Worm (Caenorhabditis elegans) whole organism, young adult: ENCODE measurements around the gene srz-20.

Experiments
- B0019.2 ChIP-seq: fragments of 200-800 bp; sonication (Bioruptor generic); conservative IDR thresholded peaks from 2 replicates; pipeline ENCODE4 v1.3.6; 2022; ENCODE audit warnings: missing genetic modification reagents, missing genetic modification characterization, missing compliant biosample characterization
- B0261.1 ChIP-seq: sonication (generic microtip); optimal IDR thresholded peaks from 2 replicates; lab custom pipeline; 2016; ENCODE audit warnings: mild to moderate bottlenecking, missing genetic modification characterization, moderate library complexity, missing compliant biosample characterization
- B0336.3 ChIP-seq: fragments of 200-800 bp; sonication (Bioruptor generic); IDR thresholded peaks from 2 replicates; pipeline ENCODE4 v1.3.6; 2022; ENCODE audit warnings: missing genetic modification characterization, missing compliant biosample characterization
- F22D6.2 ChIP-seq: sonication (generic microtip); optimal IDR thresholded peaks from 2 replicates; lab custom pipeline; 2016; ENCODE audit warnings: mild to moderate bottlenecking, missing genetic modification characterization, missing compliant biosample characterization
- F37B4.10 ChIP-seq: fragments of 200-800 bp; sonication (Bioruptor generic); IDR thresholded peaks from 2 replicates; pipeline ENCODE4 v1.3.6; 2022; ENCODE audit warnings: missing genetic modification characterization, missing compliant biosample characterization
- F49E8.2 ChIP-seq: sonication (generic microtip); optimal IDR thresholded peaks from 3 replicates; lab custom pipeline; 2017; ENCODE audit warnings: missing genetic modification characterization, mild to moderate bottlenecking, missing compliant biosample characterization, antibody characterized with exemption, moderate library complexity; ENCODE audit not compliant: insufficient read depth
- T07F8.4 ChIP-seq: sonication (generic microtip); optimal IDR thresholded peaks from 2 replicates; lab custom pipeline; 2016; ENCODE audit warnings: mild to moderate bottlenecking, missing genetic modification characterization, moderate library complexity, missing compliant biosample characterization
- T26A5.8 ChIP-seq: sonication (generic microtip); optimal IDR thresholded peaks from 2 replicates; lab custom pipeline; 2016; ENCODE audit warnings: missing genetic modification characterization, missing compliant biosample characterization
- Y53G8AR.9 ChIP-seq: fragments of 200-800 bp; sonication (Bioruptor generic); conservative IDR thresholded peaks from 2 replicates; pipeline ENCODE4 v1.3.6; 2022; ENCODE audit warnings: missing genetic modification reagents, missing genetic modification characterization, missing compliant biosample characterization
- Y67H2A.10 ChIP-seq: fragments of 200-800 bp; sonication (Bioruptor generic); conservative IDR thresholded peaks from 2 replicates; pipeline ENCODE4 v1.3.6; 2022; ENCODE audit warnings: missing genetic modification reagents, missing genetic modification characterization, missing compliant biosample characterization
- ama-1 ChIP-seq, 3 experiments: fragments of 150-350 bp in 1 of 3; sonication (generic microtip) in 2 of 3; optimal IDR thresholded peaks; 2 replicates each; lab custom pipeline; 2014 to 2018; ENCODE audit warnings: missing biosample characterization in 2 of 3, missing genetic modification characterization in 2 of 3, missing genetic modification reagents in 2 of 3
- aptf-2 ChIP-seq: fragments of 200-800 bp; sonication (Bioruptor generic); conservative IDR thresholded peaks from 2 replicates; pipeline ENCODE4 v1.3.6; 2022; ENCODE audit warnings: missing genetic modification reagents, missing genetic modification characterization, missing compliant biosample characterization
- aptf-3 ChIP-seq: fragments of 200-800 bp; sonication (Bioruptor generic); IDR thresholded peaks from 2 replicates; pipeline ENCODE4 v1.3.6; 2022; ENCODE audit warnings: missing genetic modification characterization, missing compliant biosample characterization
- bed-2 ChIP-seq: fragments of 200-800 bp; sonication (Bioruptor generic); IDR thresholded peaks from 2 replicates; pipeline ENCODE4 v1.3.6; 2022; ENCODE audit warnings: missing genetic modification reagents, missing genetic modification characterization, missing compliant biosample characterization
- ceh-58 ChIP-seq: fragments of 200-800 bp; sonication (Bioruptor generic); IDR thresholded peaks from 2 replicates; pipeline ENCODE4 v1.3.6; 2022; ENCODE audit warnings: missing genetic modification characterization, missing compliant biosample characterization
- chd-7 ChIP-seq: sonication (generic microtip); optimal IDR thresholded peaks from 2 replicates; lab custom pipeline; 2016; ENCODE audit warnings: mild to moderate bottlenecking, missing genetic modification characterization, moderate library complexity, missing compliant biosample characterization
- dpl-1 ChIP-seq: fragments of 150-350 bp; optimal IDR thresholded peaks from 2 replicates; lab custom pipeline; 2014; ENCODE audit warnings: missing biosample characterization, missing genetic modification reagents, missing genetic modification characterization
- efl-1 ChIP-seq: fragments of 150-350 bp; optimal IDR thresholded peaks from 2 replicates; lab custom pipeline; 2014; ENCODE audit warnings: missing biosample characterization, missing genetic modification reagents, missing genetic modification characterization
- egrh-3 ChIP-seq: fragments of 200-800 bp; sonication (Bioruptor generic); IDR thresholded peaks from 2 replicates; pipeline ENCODE4 v1.3.6; 2022; ENCODE audit warnings: missing genetic modification reagents, missing genetic modification characterization, missing compliant biosample characterization
- ekl-4 ChIP-seq: fragments of 200-800 bp; sonication (Bioruptor generic); IDR thresholded peaks from 2 replicates; pipeline ENCODE4 v1.3.6; 2022; ENCODE audit warnings: missing genetic modification reagents, missing genetic modification characterization, missing compliant biosample characterization
- ets-4 ChIP-seq: fragments of 200-800 bp; sonication (Bioruptor generic); optimal IDR thresholded peaks from 2 replicates; lab custom pipeline; 2018; ENCODE audit warnings: mild to moderate bottlenecking, missing genetic modification characterization, missing compliant biosample characterization
- fkh-3 ChIP-seq: sonication (generic microtip); optimal IDR thresholded peaks from 2 replicates; lab custom pipeline; 2016; ENCODE audit warnings: mild to moderate bottlenecking, missing genetic modification characterization, missing compliant biosample characterization
- gei-17 ChIP-seq: fragments of 200-800 bp; sonication (Bioruptor generic); optimal IDR thresholded peaks from 2 replicates; lab custom pipeline; 2018; ENCODE audit warnings: mild to moderate bottlenecking, missing genetic modification characterization, missing compliant biosample characterization
- him-1 ChIP-seq: sonication (generic microtip); optimal IDR thresholded peaks from 2 replicates; lab custom pipeline; 2016; ENCODE audit warnings: missing genotype, missing genetic modification reagents, missing genetic modification characterization, missing compliant biosample characterization
- hsf-1 ChIP-seq: fragments of 200-800 bp; sonication (Bioruptor generic); IDR thresholded peaks from 2 replicates; pipeline ENCODE4 v1.3.6; 2022; ENCODE audit warnings: missing genetic modification reagents, missing genetic modification characterization, missing compliant biosample characterization
- lag-1 ChIP-seq: fragments of 200-800 bp; sonication (Bioruptor generic); IDR thresholded peaks from 2 replicates; pipeline ENCODE4 v1.3.6; 2022; ENCODE audit warnings: missing genetic modification reagents, missing genetic modification characterization, missing compliant biosample characterization
- let-607 ChIP-seq, 2 experiments: fragments of 200-800 bp in 1 of 2; sonication (Bioruptor generic) in 1 of 2; sonication (generic microtip) in 1 of 2; optimal IDR thresholded peaks; 2 replicates each; lab custom pipeline; 2016 to 2018; ENCODE audit warnings: mild to moderate bottlenecking in 2 of 2, missing compliant biosample characterization in 2 of 2, missing genetic modification characterization in 2 of 2, moderate library complexity in 2 of 2, missing genotype in 1 of 2
- madf-10 ChIP-seq: sonication (generic microtip); optimal IDR thresholded peaks from 2 replicates; lab custom pipeline; 2016; ENCODE audit warnings: mild to moderate bottlenecking, missing genetic modification characterization, missing compliant biosample characterization
- madf-6 ChIP-seq: fragments of 200-800 bp; sonication (Bioruptor generic); IDR thresholded peaks from 2 replicates; pipeline ENCODE4 v1.3.6; 2022; ENCODE audit warnings: missing genetic modification reagents, missing genetic modification characterization, missing compliant biosample characterization
- mel-28 ChIP-seq: sonication (generic microtip); optimal IDR thresholded peaks from 2 replicates; lab custom pipeline; 2016; ENCODE audit warnings: borderline replicate concordance, mild to moderate bottlenecking, missing genetic modification characterization, missing compliant biosample characterization
- nfya-1 ChIP-seq: sonication (generic microtip); optimal IDR thresholded peaks from 2 replicates; lab custom pipeline; 2017; ENCODE audit warnings: antibody characterized with exemption, missing compliant biosample characterization, missing genetic modification characterization, borderline replicate concordance; ENCODE audit not compliant: insufficient read depth
- nfyb-1 ChIP-seq: fragments of 200-800 bp; sonication (Bioruptor generic); IDR thresholded peaks from 2 replicates; pipeline ENCODE4 v1.3.6; 2022; ENCODE audit warnings: missing genetic modification reagents, missing genetic modification characterization, missing compliant biosample characterization
- nhr-80 ChIP-seq: sonication (generic microtip); optimal IDR thresholded peaks from 2 replicates; lab custom pipeline; 2016; ENCODE audit warnings: missing genetic modification characterization, missing compliant biosample characterization
- snpc-1.3 ChIP-seq: sonication (generic microtip); optimal IDR thresholded peaks from 2 replicates; lab custom pipeline; 2017; ENCODE audit warnings: missing genetic modification characterization, mild to moderate bottlenecking, missing compliant biosample characterization, antibody characterized with exemption, moderate library complexity, missing genotype, missing genetic modification reagents; ENCODE audit not compliant: insufficient read depth
- sptf-2 ChIP-seq: fragments of 200-800 bp; sonication (Bioruptor generic); optimal IDR thresholded peaks from 2 replicates; lab custom pipeline; 2018; ENCODE audit warnings: mild to moderate bottlenecking, missing genetic modification characterization, missing compliant biosample characterization
- tbp1 ChIP-seq: fragments of 200-800 bp; sonication (Bioruptor generic); optimal IDR thresholded peaks from 2 replicates; lab custom pipeline; 2018; ENCODE audit warnings: mild to moderate bottlenecking, missing genetic modification characterization, missing compliant biosample characterization
- tbx-9 ChIP-seq: sonication (generic microtip); optimal IDR thresholded peaks from 2 replicates; lab custom pipeline; 2016; ENCODE audit warnings: borderline replicate concordance, missing genetic modification characterization, inconsistent platforms, missing compliant biosample characterization
- unc-62 ChIP-seq: fragments of 150-350 bp; optimal IDR thresholded peaks from 2 replicates; lab custom pipeline; 2014; ENCODE audit warnings: missing biosample characterization, missing genetic modification reagents, missing genetic modification characterization
- xnd-1 ChIP-seq: sonication (generic microtip); optimal IDR thresholded peaks from 2 replicates; lab custom pipeline; 2016; ENCODE audit warnings: missing genotype, missing genetic modification reagents, missing genetic modification characterization, missing compliant biosample characterization
- ztf-18 ChIP-seq: sonication (generic microtip); optimal IDR thresholded peaks from 2 replicates; lab custom pipeline; 2016; ENCODE audit warnings: missing genotype, mild to moderate bottlenecking, missing genetic modification characterization, missing compliant biosample characterization
- ztf-22 ChIP-seq: fragments of 200-800 bp; sonication (Bioruptor generic); optimal IDR thresholded peaks from 2 replicates; lab custom pipeline; 2018; ENCODE audit warnings: mild to moderate bottlenecking, missing genetic modification characterization, moderate library complexity, missing compliant biosample characterization
- ztf-26 ChIP-seq: sonication (generic microtip); optimal IDR thresholded peaks from 2 replicates; lab custom pipeline; 2017; ENCODE audit warnings: missing genetic modification characterization, missing compliant biosample characterization

srz-20 gene

ce11 chrIV:3892027-3892426 lies 23.4 kb upstream of the srz-20 start, which contains the start of gene F56D6.9 (continued):
- TF ChIP-seq hsf-1 (GFP tag; lab: Robert Waterston, UW) (no peak), aptf-2 (GFP tag; lab: Robert Waterston, UW) (no peak), T26A5.8 (tag; lab: Kevin White, UChicago) (no peak), aptf-3 (GFP tag; lab: Robert Waterston, UW) (no peak)

DNA sequence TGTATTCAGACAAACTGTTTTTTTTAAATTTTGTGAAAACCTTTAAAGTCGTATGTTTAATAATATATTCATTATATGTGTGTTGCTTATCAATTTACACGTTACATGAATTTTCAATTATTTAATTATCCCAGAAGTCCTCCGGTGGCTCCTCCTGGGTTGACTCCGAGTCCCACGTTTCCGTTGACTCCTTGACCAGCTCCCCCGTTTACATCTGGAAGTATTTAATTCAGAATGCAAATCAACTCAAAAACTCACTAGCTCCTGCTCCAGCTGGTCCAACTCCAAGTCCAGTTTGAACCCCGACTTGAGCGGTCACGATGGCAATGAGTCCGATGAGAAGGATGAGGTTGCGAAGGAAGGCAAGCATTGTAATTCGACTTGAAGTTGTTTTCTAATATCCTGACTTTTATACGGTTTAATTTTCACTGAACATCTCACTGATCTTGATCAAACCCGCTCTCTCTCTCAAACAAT lies 21.4 kb upstream of the srz-20 start, which contains the start of gene F56D6.8:
Gene F56D6.8, minus strand, starts transcription at position 427 of the 477 bp plus-strand sequence.
- no peak for TF ChIP-seq nhr-80 (tag; lab: Kevin White, UChicago)
- no peak for TF ChIP-seq dpl-1 (GFP tag; lab: Kevin White, UChicago)
- TF ChIP-seq fkh-3 (tag; lab: Kevin White, UChicago) = no peak
- TF ChIP-seq lag-1 = no peak
- no peak for TF ChIP-seq ceh-58 (GFP tag; lab: Robert Waterston, UW)
- no peak for TF ChIP-seq egrh-3 (GFP tag; lab: Robert Waterston, UW)
- no peak for TF ChIP-seq B0336.3 (GFP tag; lab: Robert Waterston, UW)
- TF ChIP-seq T07F8.4 (tag; lab: Kevin White, UChicago) = no peak
- no peak for TF ChIP-seq snpc-1.3 (tag; lab: Kevin White, UChicago)

DNA sequence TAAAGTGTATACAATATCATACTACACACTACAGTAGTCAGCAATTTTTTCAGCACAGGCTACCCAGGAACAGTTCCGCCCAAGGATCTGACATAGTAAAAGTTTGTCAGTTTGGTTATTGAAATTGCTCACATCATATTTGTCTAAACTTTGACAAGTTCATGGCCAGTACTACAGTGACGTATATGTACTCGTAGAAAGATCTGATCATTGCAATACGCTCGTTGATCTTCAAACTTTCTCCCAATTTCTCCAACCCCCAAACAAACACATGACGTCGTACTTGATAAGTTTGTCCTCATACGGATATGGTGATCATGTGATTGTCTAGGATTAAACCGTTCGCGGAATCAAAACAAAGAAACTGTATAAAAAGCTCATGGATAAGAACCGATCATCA lies 20.6 kb upstream of the srz-20 start, which contains the start of gene dct-8:
Gene dct-8, plus strand, starts transcription at position 301 of the 400 bp plus-strand sequence.
- no peak for TF ChIP-seq unc-62 (GFP tag; lab: Kevin White, UChicago)
- TF ChIP-seq madf-6 (GFP tag; lab: Robert Waterston, UW) = no peak
- no peak for TF ChIP-seq ama-1 (optimal IDR thresholded peaks at IDR 0.05; lab: Kevin White, UChicago)
- no peak for TF ChIP-seq ama-1 (GFP tag; optimal IDR thresholded peaks at IDR 0.05; lab: Kevin White, UChicago)
- no peak for TF ChIP-seq madf-10 (tag; lab: Kevin White, UChicago)
- TF ChIP-seq nfyb-1 (GFP tag; lab: Robert Waterston, UW) = no peak
- TF ChIP-seq him-1 (tag; lab: Kevin White, UChicago) = no peak
- no peak for TF ChIP-seq xnd-1 (tag; lab: Kevin White, UChicago)
- no peak for TF ChIP-seq ztf-18 (tag; lab: Kevin White, UChicago)
- TF ChIP-seq tbp1 = no peak
- no peak for TF ChIP-seq F37B4.10 (GFP tag; lab: Robert Waterston, UW)
- no peak for TF ChIP-seq B0261.1 (tag; lab: Kevin White, UChicago)
- TF ChIP-seq tbx-9 (tag; lab: Kevin White, UChicago) = no peak
- TF ChIP-seq B0336.3 (GFP tag; lab: Robert Waterston, UW) = no peak
- no peak for TF ChIP-seq efl-1
- no peak for TF ChIP-seq ekl-4 (GFP tag; lab: Robert Waterston, UW)

DNA sequence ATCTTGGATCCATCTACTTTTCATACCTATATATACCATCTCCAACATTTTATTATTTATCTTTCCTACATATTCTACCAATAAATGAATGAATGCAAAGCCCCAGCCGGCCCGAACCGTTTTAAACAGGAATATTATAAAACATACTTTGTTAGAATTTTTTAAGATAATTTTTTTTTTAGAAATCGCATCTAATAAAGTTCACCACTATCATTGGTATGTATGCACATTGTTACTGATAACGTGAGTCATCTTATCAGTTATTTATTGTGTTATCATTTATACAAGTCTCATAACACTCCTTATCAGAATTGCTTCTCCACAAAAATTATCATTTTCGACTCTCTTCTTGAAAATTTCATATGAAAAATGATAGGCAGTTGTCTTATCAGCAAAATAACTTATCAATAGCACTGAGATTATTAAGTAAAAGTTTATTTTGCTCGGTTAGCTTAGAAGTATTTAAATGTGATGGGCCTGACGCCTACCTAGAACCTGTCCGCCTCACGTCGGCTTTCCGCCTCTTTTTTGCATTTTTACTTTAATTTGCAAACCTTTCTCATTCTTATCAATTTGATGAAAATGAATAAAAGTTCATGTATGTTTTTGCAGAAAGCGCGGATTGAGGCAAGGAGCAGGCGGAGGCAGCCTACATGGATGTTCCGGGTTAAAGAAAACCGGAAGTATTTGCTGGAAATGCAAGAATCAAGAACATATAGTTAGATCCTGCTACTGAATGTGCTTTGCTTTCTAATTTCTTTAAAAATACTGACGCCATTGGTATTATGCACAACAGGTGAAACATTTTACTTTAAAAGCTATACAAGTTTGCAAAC lies 15.5 kb upstream of the srz-20 start, which contains the start of gene srz-62:
Gene srz-62, plus strand, starts transcription at position 786 of the 836 bp plus-strand sequence.
- TF ChIP-seq nhr-80 (tag; lab: Kevin White, UChicago) = peak; percentile 95
- peak; percentile 89 for TF ChIP-seq ets-4 (GFP tag; lab: Kevin White, UChicago)
- TF ChIP-seq bed-2 (GFP tag; lab: Robert Waterston, UW) = no peak
- no peak for TF ChIP-seq B0019.2 (GFP tag; lab: Robert Waterston, UW)
- no peak for TF ChIP-seq ztf-18 (tag; lab: Kevin White, UChicago)
- TF ChIP-seq Y53G8AR.9 = no peak
- TF ChIP-seq chd-7 (tag; lab: Kevin White, UChicago) = no peak
- no peak for TF ChIP-seq ztf-26 (tag; lab: Kevin White, UChicago)
- no peak for TF ChIP-seq F49E8.2 (tag; lab: Kevin White, UChicago)
- TF ChIP-seq let-607 (tag; optimal IDR thresholded peaks at IDR 0.05; lab: Kevin White, UChicago) = peak in 1 of 2 experiments; percentile 48
- TF ChIP-seq gei-17 (GFP tag; lab: Kevin White, UChicago) = no peak
- no peak for TF ChIP-seq Y67H2A.10 (GFP tag; lab: Robert Waterston, UW)
- no peak for TF ChIP-seq sptf-2 (GFP tag; lab: Kevin White, UChicago)
- peak; percentile 82 for TF ChIP-seq ztf-22 (GFP tag; lab: Kevin White, UChicago)
- no peak for TF ChIP-seq mel-28 (tag; lab: Kevin White, UChicago)
- no peak for TF ChIP-seq nfya-1
- TF ChIP-seq F22D6.2 (tag; lab: Kevin White, UChicago) = no peak
